ENCODE assay signal across 2 fruit fly cellular contexts in genomic region chr3L:10325108-10325960, dm6.
TF ChIP-seq lines count a peak whose summit lies in the region.

No protein-coding gene starts in this region.

TF ChIP-seq in whole organism, adult, 20 proteins besides CTCF, POLR2A, EP300 and RAD21 (continued from another document):
- peak; percentile 6 for TF ChIP-seq cic (GFP tag; optimal IDR thresholded peaks at IDR 0.05; lab: Kevin White, UChicago)
- TF ChIP-seq CG33017 (tag; optimal IDR thresholded peaks at IDR 0.05; lab: Kevin White, UChicago) = no peak

TF ChIP-seq in whole organism, embryonic, 481 proteins besides CTCF, POLR2A, EP300 and RAD21 (continued from another document):
- TF ChIP-seq slp2 (GFP tag; optimal IDR thresholded peaks at IDR 0.05; lab: Kevin White, UChicago) (no peak), zen (tag; optimal IDR thresholded peaks at IDR 0.05; lab: Kevin White, UChicago) (peak; percentile 42), Med (GFP tag; lab: Kevin White, UChicago) (peak; percentile 45), CG4820 (GFP tag; optimal IDR thresholded peaks at IDR 0.05; lab: Kevin White, UChicago) (no peak), lab (GFP tag; optimal IDR thresholded peaks at IDR 0.05; lab: Kevin White, UChicago) (no peak), gem (tag; optimal IDR thresholded peaks at IDR 0.05; lab: Kevin White, UChicago) (no peak), CG2678 (tag; optimal IDR thresholded peaks at IDR 0.05; lab: Kevin White, UChicago) (no peak), bbx (GFP tag; IDR thresholded peaks at IDR 0.05; lab: Robert Waterston, UW; ENCODE audit: partially characterized antibody) (peak; percentile 59; the same call in 1 of the 2 replicates), cato (GFP tag; optimal IDR thresholded peaks at IDR 0.05; lab: Kevin White, UChicago; ENCODE audit: borderline replicate concordance) (no peak), CG5953 (GFP tag; IDR thresholded peaks at IDR 0.05; lab: Robert Waterston, UW) (no peak), wdn (GFP tag; IDR thresholded peaks at IDR 0.05; lab: Robert Waterston, UW) (no peak), CG13624 (GFP tag; optimal IDR thresholded peaks at IDR 0.05; lab: Kevin White, UChicago) (no peak), tio (GFP tag; optimal IDR thresholded peaks at IDR 0.05; lab: Kevin White, UChicago) (no peak), cg (GFP tag; optimal IDR thresholded peaks at IDR 0.05; lab: Kevin White, UChicago) (peak; percentile 96), mld (GFP tag; IDR thresholded peaks at IDR 0.05; lab: Robert Waterston, UW; ENCODE audit: partially characterized antibody) (no peak; the same call in 2 of the 3 replicates), p53 (GFP tag; optimal IDR thresholded peaks at IDR 0.05; lab: Kevin White, UChicago) (no peak), CG10147 (GFP tag; optimal IDR thresholded peaks at IDR 0.05; lab: Kevin White, UChicago) (no peak), Opbp (GFP tag; IDR thresholded peaks at IDR 0.05; lab: Robert Waterston, UW; ENCODE audit: partially characterized antibody) (peak; percentile 33; the same call in 1 of the 3 replicates), B-H2 (GFP tag; optimal IDR thresholded peaks at IDR 0.05; lab: Kevin White, UChicago) (no peak), ci (GFP tag; IDR thresholded peaks at IDR 0.05; lab: Robert Waterston, UW) (peak; percentile 42; the same call in 2 of the 3 replicates), HmgZ (tag; optimal IDR thresholded peaks at IDR 0.05; lab: Kevin White, UChicago) (no peak), amos (GFP tag; IDR thresholded peaks at IDR 0.05; lab: Robert Waterston, UW; ENCODE audit: partially characterized antibody) (peak; percentile 52; the same call in 1 of the 2 replicates), nerfin-1 (tag; optimal IDR thresholded peaks at IDR 0.05; lab: Kevin White, UChicago) (peak; percentile 15), jigr1 (GFP tag; IDR thresholded peaks at IDR 0.05; lab: Robert Waterston, UW) (no peak), Scr (GFP tag; IDR thresholded peaks at IDR 0.05; lab: Robert Waterston, UW; ENCODE audit: partially characterized antibody) (peak; percentile 36; the same call in 1 of the 2 replicates), CG3838 (GFP tag; optimal IDR thresholded peaks at IDR 0.05; lab: Kevin White, UChicago) (no peak), Mad (GFP tag; optimal IDR thresholded peaks at IDR 0.05; lab: Kevin White, UChicago) (no peak), gcm (GFP tag; optimal IDR thresholded peaks at IDR 0.05; lab: Kevin White, UChicago) (peak; percentile 2), ken (GFP tag; IDR thresholded peaks at IDR 0.05; lab: Robert Waterston, UW) (no peak), Adf1 (GFP tag; IDR thresholded peaks at IDR 0.05; lab: Robert Waterston, UW) (peak; percentile 92), Nf-YB (GFP tag; optimal IDR thresholded peaks at IDR 0.05; lab: Kevin White, UChicago) (peak; percentile 75), sd (tag; optimal IDR thresholded peaks at IDR 0.05; lab: Kevin White, UChicago) (peak; percentile 28), pros (GFP tag; optimal IDR thresholded peaks at IDR 0.05; lab: Kevin White, UChicago) (peak; percentile 18), Blimp-1 (GFP tag; optimal IDR thresholded peaks at IDR 0.05; lab: Kevin White, UChicago) (no peak), fd102C (GFP tag; optimal IDR thresholded peaks at IDR 0.05; lab: Kevin White, UChicago) (no peak), Sin3A (optimal IDR thresholded peaks at IDR 0.05; lab: Kevin White, UChicago) (no peak), otp (GFP tag; IDR thresholded peaks at IDR 0.05; lab: Robert Waterston, UW) (no peak), CG7745 (tag; optimal IDR thresholded peaks at IDR 0.05; lab: Kevin White, UChicago) (no peak), chinmo (GFP tag; IDR thresholded peaks at IDR 0.05; lab: Robert Waterston, UW; ENCODE audit: partially characterized antibody) (0 out of 4 replicates have a peak, but pooled peaks have one; percentile 30), ara (GFP tag; IDR thresholded peaks at IDR 0.05; lab: Robert Waterston, UW) (no peak), tin (GFP tag; optimal IDR thresholded peaks at IDR 0.05; lab: Kevin White, UChicago) (no peak), eyg (GFP tag; optimal IDR thresholded peaks at IDR 0.05; lab: Kevin White, UChicago) (no peak), MBD-R2 (GFP tag; IDR thresholded peaks at IDR 0.05; lab: Robert Waterston, UW) (0 out of 2 replicates have a peak, but pooled peaks have one; percentile 9), phol (tag; optimal IDR thresholded peaks at IDR 0.05; lab: Kevin White, UChicago) (peak; percentile 37), kni (GFP tag; optimal IDR thresholded peaks at IDR 0.05; lab: Kevin White, UChicago) (peak; percentile 3), CG2199 (GFP tag; IDR thresholded peaks at IDR 0.05; lab: Robert Waterston, UW) (peak; percentile 53; the same call in 1 of the 3 replicates), sqz (GFP tag; optimal IDR thresholded peaks at IDR 0.05; lab: Kevin White, UChicago) (peak; percentile 96), Meics (GFP tag; optimal IDR thresholded peaks at IDR 0.05; lab: Kevin White, UChicago) (no peak), onecut (GFP tag; IDR thresholded peaks at IDR 0.05; lab: Robert Waterston, UW) (no peak), zen2 (GFP tag; IDR thresholded peaks at IDR 0.05; lab: Robert Waterston, UW; ENCODE audit: partially characterized antibody) (peak; percentile 60; the same call in 2 of the 3 replicates), CG14860 (GFP tag; IDR thresholded peaks at IDR 0.05; lab: Robert Waterston, UW; ENCODE audit: partially characterized antibody) (0 out of 3 replicates have a peak, but pooled peaks have one; percentile 17), Ptx1 (GFP tag; IDR thresholded peaks at IDR 0.05; lab: Robert Waterston, UW) (no peak), zfh1 (GFP tag; IDR thresholded peaks at IDR 0.05; lab: Robert Waterston, UW) (0 out of 3 replicates have a peak, but pooled peaks have one; percentile 14), CG18011 (GFP tag; optimal IDR thresholded peaks at IDR 0.05; lab: Kevin White, UChicago) (no peak), CG14441 (GFP tag; IDR thresholded peaks at IDR 0.05; lab: Robert Waterston, UW) (no peak), CG13123 (GFP tag; optimal IDR thresholded peaks at IDR 0.05; lab: Kevin White, UChicago) (no peak), CG16813 (GFP tag; IDR thresholded peaks at IDR 0.05; lab: Robert Waterston, UW; ENCODE audit: partially characterized antibody) (peak; percentile 10; the same call in 1 of the 3 replicates), inv (GFP tag; IDR thresholded peaks at IDR 0.05; lab: Robert Waterston, UW; ENCODE audit: partially characterized antibody) (0 out of 2 replicates have a peak, but pooled peaks have one; percentile 25), CG16863 (GFP tag; optimal IDR thresholded peaks at IDR 0.05; lab: Kevin White, UChicago) (no peak), CG10321 (GFP tag; IDR thresholded peaks at IDR 0.05; lab: Robert Waterston, UW) (peak; percentile 41; the same call in 1 of the 2 replicates), peb (GFP tag; IDR thresholded peaks at IDR 0.05; lab: Robert Waterston, UW) (no peak), ewg (GFP tag; optimal IDR thresholded peaks at IDR 0.05; lab: Kevin White, UChicago) (peak; percentile 74), CG14667 (GFP tag; IDR thresholded peaks at IDR 0.05; lab: Robert Waterston, UW) (no peak), seq (GFP tag; IDR thresholded peaks at IDR 0.05; lab: Robert Waterston, UW) (peak; percentile 66), CG1647 (GFP tag; optimal IDR thresholded peaks at IDR 0.05; lab: Kevin White, UChicago) (no peak), z (GFP tag; IDR thresholded peaks at IDR 0.05; lab: Robert Waterston, UW) (peak; percentile 99), CG17385 (GFP tag; optimal IDR thresholded peaks at IDR 0.05; lab: Kevin White, UChicago) (peak; percentile 80), Ada2b (GFP tag; IDR thresholded peaks at IDR 0.05; lab: Robert Waterston, UW) (no peak), gfzf (GFP tag; optimal IDR thresholded peaks at IDR 0.05; lab: Kevin White, UChicago) (no peak), CG15269 (tag; optimal IDR thresholded peaks at IDR 0.05; lab: Kevin White, UChicago) (no peak), hb (GFP tag; IDR thresholded peaks at IDR 0.05; lab: Robert Waterston, UW; ENCODE audit: partially characterized antibody) (no peak), sna (GFP tag; IDR thresholded peaks at IDR 0.05; lab: Robert Waterston, UW; ENCODE audit: partially characterized antibody) (peak; percentile 45; the same call in 1 of the 2 replicates), D19A (tag; optimal IDR thresholded peaks at IDR 0.05; lab: Kevin White, UChicago) (no peak), CG11247 (GFP tag; IDR thresholded peaks at IDR 0.05; lab: Robert Waterston, UW) (no peak), Bgb (GFP tag; IDR thresholded peaks at IDR 0.05; lab: Robert Waterston, UW; ENCODE audit: partially characterized antibody) (peak; percentile 48; the same call in 1 of the 2 replicates), br (optimal IDR thresholded peaks at IDR 0.05; lab: Kevin White, UChicago) (no peak), Oaz (GFP tag; IDR thresholded peaks at IDR 0.05; lab: Robert Waterston, UW) (no peak), caup (GFP tag; optimal IDR thresholded peaks at IDR 0.05; lab: Kevin White, UChicago; ENCODE audit: severe bottlenecking) (no peak), CG17186 (GFP tag; optimal IDR thresholded peaks at IDR 0.05; lab: Kevin White, UChicago) (no peak), CG15601 (tag; optimal IDR thresholded peaks at IDR 0.05; lab: Kevin White, UChicago) (no peak), Trl (optimal IDR thresholded peaks at IDR 0.05; lab: Kevin White, UChicago) (peak; percentile 65 to 81), Trl (GFP tag; optimal IDR thresholded peaks at IDR 0.05; lab: Kevin White, UChicago) (no peak), mirr (GFP tag; optimal IDR thresholded peaks at IDR 0.05; lab: Kevin White, UChicago) (no peak), CG18619 (GFP tag; optimal IDR thresholded peaks at IDR 0.05; lab: Kevin White, UChicago) (no peak), CG43689 (GFP tag; IDR thresholded peaks at IDR 0.05; lab: Robert Waterston, UW) (no peak), CG4328 (GFP tag; optimal IDR thresholded peaks at IDR 0.05; lab: Kevin White, UChicago) (no peak), CG32772 (GFP tag; IDR thresholded peaks at IDR 0.05; lab: Robert Waterston, UW) (peak; percentile 46), CG18599 (GFP tag; optimal IDR thresholded peaks at IDR 0.05; lab: Kevin White, UChicago) (peak; percentile 11), yki (optimal IDR thresholded peaks at IDR 0.05; lab: Kevin White, UChicago) (peak; percentile 32), CG8924 (tag; optimal IDR thresholded peaks at IDR 0.05; lab: Kevin White, UChicago) (no peak), tna (GFP tag; IDR thresholded peaks at IDR 0.05; lab: Robert Waterston, UW; ENCODE audit: partially characterized antibody) (peak; percentile 58; the same call in 1 of the 2 replicates), Hsf (GFP tag; optimal IDR thresholded peaks at IDR 0.05; lab: Kevin White, UChicago) (no peak), maf-S (GFP tag; optimal IDR thresholded peaks at IDR 0.05; lab: Kevin White, UChicago) (no peak), CG32532 (GFP tag; IDR thresholded peaks at IDR 0.05; lab: Robert Waterston, UW) (no peak), hbn (GFP tag; IDR thresholded peaks at IDR 0.05; lab: Robert Waterston, UW; ENCODE audit: partially characterized antibody) (no peak), CG31441 (GFP tag; IDR thresholded peaks at IDR 0.05; lab: Robert Waterston, UW) (no peak), Nf-YC (tag; optimal IDR thresholded peaks at IDR 0.05; lab: Kevin White, UChicago) (peak; percentile 85), Abd-B (GFP tag; optimal IDR thresholded peaks at IDR 0.05; lab: Kevin White, UChicago) (no peak), BtbVII (GFP tag; optimal IDR thresholded peaks at IDR 0.05; lab: Kevin White, UChicago) (no peak), fru (optimal IDR thresholded peaks at IDR 0.05; lab: Kevin White, UChicago) (no peak), H15 (GFP tag; IDR thresholded peaks at IDR 0.05; lab: Robert Waterston, UW) (no peak), Six4 (GFP tag; optimal IDR thresholded peaks at IDR 0.05; lab: Kevin White, UChicago) (no peak), crol (GFP tag; IDR thresholded peaks at IDR 0.05; lab: Robert Waterston, UW) (peak; percentile 75), CG6765 (GFP tag; optimal IDR thresholded peaks at IDR 0.05; lab: Kevin White, UChicago) (no peak), row (GFP tag; IDR thresholded peaks at IDR 0.05; lab: Robert Waterston, UW) (no peak)
